Fruit fly (Drosophila melanogaster) whole organism, embryonic: Measurements from ENCODE around the gene Jhbp2.
A peak's percentile ranks its signal among the peaks of the same experiment; 100 is the strongest.

ENCODE experiments used
- Asciz ChIP-seq: fragments of 200-800 bp; sonication (Bioruptor generic); optimal IDR thresholded peaks from 2 replicates; lab custom pipeline; 2017; ENCODE audit warnings: missing biosample characterization, mild to moderate bottlenecking, missing genetic modification characterization, missing genetic modification reagents
- Atf6 ChIP-seq: fragments of 200-800 bp; sonication (Bioruptor generic); IDR thresholded peaks from 2 replicates; pipeline ENCODE4 v1.3.6; 2022; ENCODE audit warnings: missing biosample characterization, missing genetic modification characterization
- BEAF-32 ChIP-seq: fragments of 200-800 bp; sonication (Bioruptor generic); optimal IDR thresholded peaks from 3 replicates; lab custom pipeline; 2017; ENCODE audit warnings: missing biosample characterization, missing genetic modification characterization, mild to moderate bottlenecking, moderate library complexity, missing genetic modification reagents
- CG10267 ChIP-seq: fragments of 200-800 bp; sonication (Bioruptor generic); optimal IDR thresholded peaks from 2 replicates; lab custom pipeline; 2018; ENCODE audit warnings: missing biosample characterization, mild to moderate bottlenecking, missing genetic modification characterization, moderate library complexity
- CG11723 ChIP-seq: fragments of 200-800 bp; sonication (Bioruptor generic); optimal IDR thresholded peaks from 2 replicates; lab custom pipeline; 2017; ENCODE audit warnings: missing biosample characterization, mild to moderate bottlenecking, missing genetic modification characterization
- CG12236 ChIP-seq: fragments of 200-800 bp; sonication (Bioruptor generic); optimal IDR thresholded peaks from 2 replicates; lab custom pipeline; 2016; ENCODE audit warnings: missing biosample characterization, missing genetic modification characterization
- CG13296 ChIP-seq: fragments of 200-800 bp; sonication (Bioruptor generic); optimal IDR thresholded peaks from 3 replicates; lab custom pipeline; 2018; ENCODE audit warnings: missing biosample characterization, mild to moderate bottlenecking, missing genetic modification characterization
- CG15269 ChIP-seq: fragments of 200-800 bp; sonication (Bioruptor generic); optimal IDR thresholded peaks from 2 replicates; lab custom pipeline; 2018; ENCODE audit warnings: missing biosample characterization, mild to moderate bottlenecking, missing genetic modification characterization, moderate library complexity
- CG15514 ChIP-seq: fragments of 200-800 bp; sonication (Bioruptor generic); optimal IDR thresholded peaks from 3 replicates; lab custom pipeline; 2017; ENCODE audit warnings: missing biosample characterization, missing genetic modification characterization, mild to moderate bottlenecking, moderate library complexity, missing genetic modification reagents
- CG16779 ChIP-seq: fragments of 200-800 bp; sonication (Bioruptor generic); IDR thresholded peaks from 2 replicates; pipeline ENCODE4 v1.3.6; 2022; ENCODE audit warnings: missing biosample characterization, missing genetic modification characterization
- CG1792 ChIP-seq: fragments of 200-800 bp; sonication (Bioruptor generic); optimal IDR thresholded peaks from 2 replicates; lab custom pipeline; 2016; ENCODE audit warnings: missing biosample characterization, missing genetic modification characterization
- CG2712 ChIP-seq: fragments of 200-800 bp; optimal IDR thresholded peaks from 3 replicates; lab custom pipeline; 2019; ENCODE audit warnings: missing biosample characterization, mild to moderate bottlenecking, missing genetic modification characterization, moderate library complexity
- CG31441 ChIP-seq: fragments of 200-800 bp; sonication (Bioruptor generic); IDR thresholded peaks from 2 replicates; pipeline ENCODE4 v1.3.6; 2022; ENCODE audit warnings: missing biosample characterization, missing genetic modification characterization
- CG34224 ChIP-seq: fragments of 200-800 bp; sonication (Bioruptor generic); IDR thresholded peaks from 3 replicates; pipeline ENCODE4 v1.3.6; 2022; ENCODE audit warnings: missing biosample characterization, missing genetic modification characterization; ENCODE audit not compliant: partially characterized antibody
- CG4820 ChIP-seq: fragments of 200-800 bp; sonication (Bioruptor generic); optimal IDR thresholded peaks from 3 replicates; lab custom pipeline; 2016; ENCODE audit warnings: missing biosample characterization, missing genetic modification characterization
- CG5180 ChIP-seq: fragments of 200-800 bp; sonication (Bioruptor generic); optimal IDR thresholded peaks from 3 replicates; lab custom pipeline; 2017; ENCODE audit warnings: missing biosample characterization, missing genetic modification characterization, mild to moderate bottlenecking, moderate library complexity, missing genetic modification reagents
- CG6791 ChIP-seq: fragments of 200-800 bp; sonication (Bioruptor generic); IDR thresholded peaks from 3 replicates; pipeline ENCODE4 v1.3.6; 2022; ENCODE audit warnings: missing biosample characterization, missing genetic modification characterization; ENCODE audit not compliant: partially characterized antibody
- CG7357 ChIP-seq: fragments of 200-800 bp; sonication (Bioruptor generic); IDR thresholded peaks from 3 replicates; pipeline ENCODE4 v1.3.6; 2022; ENCODE audit warnings: missing biosample characterization, missing genetic modification characterization
- CG8388 ChIP-seq: fragments of 200-800 bp; sonication (Bioruptor generic); optimal IDR thresholded peaks from 2 replicates; lab custom pipeline; 2019; ENCODE audit warnings: missing biosample characterization, mild to moderate bottlenecking, missing genetic modification characterization, moderate library complexity
- CG9609 ChIP-seq: fragments of 200-800 bp; sonication (Bioruptor generic); optimal IDR thresholded peaks from 3 replicates; lab custom pipeline; 2016; ENCODE audit warnings: missing biosample characterization, missing genetic modification characterization
- D19B ChIP-seq: fragments of 200-800 bp; sonication (Bioruptor generic); optimal IDR thresholded peaks from 2 replicates; lab custom pipeline; 2017; ENCODE audit warnings: missing biosample characterization, mild to moderate bottlenecking, missing genetic modification characterization
- E2f1 ChIP-seq: fragments of 200-800 bp; sonication (Bioruptor generic); IDR thresholded peaks from 2 replicates; pipeline ENCODE4 v1.3.6; 2022; ENCODE audit warnings: missing biosample characterization, missing genetic modification characterization
- GATAe ChIP-seq: fragments of 200-800 bp; sonication (Bioruptor generic); conservative IDR thresholded peaks from 2 replicates; pipeline ENCODE4 v1.3.6; 2022; ENCODE audit warnings: missing biosample characterization, missing genetic modification characterization
- HmgD ChIP-seq: fragments of 200-800 bp; sonication (Bioruptor generic); optimal IDR thresholded peaks from 3 replicates; lab custom pipeline; 2016; ENCODE audit warnings: missing biosample characterization, missing genetic modification characterization
- Jarid2 ChIP-seq: fragments of 200-800 bp; sonication (Bioruptor generic); optimal IDR thresholded peaks from 3 replicates; lab custom pipeline; 2017; ENCODE audit warnings: mild to moderate bottlenecking, missing biosample characterization, missing genetic modification reagents, missing genetic modification characterization
- Lim3 ChIP-seq: fragments of 200-800 bp; sonication (Bioruptor generic); IDR thresholded peaks from 2 replicates; pipeline ENCODE4 v1.3.6; 2022; ENCODE audit warnings: missing biosample characterization, missing genetic modification characterization
- MTF-1 ChIP-seq: fragments of 200-800 bp; sonication (Bioruptor generic); optimal IDR thresholded peaks from 2 replicates; lab custom pipeline; 2018; ENCODE audit warnings: missing biosample characterization, mild to moderate bottlenecking, missing genetic modification characterization, borderline replicate concordance
- Mes4 ChIP-seq: fragments of 200-800 bp; sonication (Bioruptor generic); optimal IDR thresholded peaks from 2 replicates; lab custom pipeline; 2016; ENCODE audit warnings: missing biosample characterization, missing genetic modification characterization
- Oaz ChIP-seq: fragments of 200-800 bp; sonication (Bioruptor generic); IDR thresholded peaks from 2 replicates; pipeline ENCODE4 v1.3.6; 2022; ENCODE audit warnings: missing biosample characterization, missing genetic modification characterization
- PHDP ChIP-seq: fragments of 200-800 bp; sonication (Bioruptor generic); optimal IDR thresholded peaks from 3 replicates; lab custom pipeline; 2018; ENCODE audit warnings: missing biosample characterization, mild to moderate bottlenecking, missing genetic modification characterization, moderate library complexity
- Pdp1 ChIP-seq, 2 experiments: fragments of 200-800 bp; sonication (Bioruptor generic); optimal IDR thresholded peaks; 3 replicates each; lab custom pipeline; 2016; ENCODE audit warnings: missing biosample characterization in 2 of 2, missing genetic modification characterization in 2 of 2, mild to moderate bottlenecking in 1 of 2, moderate library complexity in 1 of 2
- Spps ChIP-seq: fragments of 200-800 bp; sonication (Bioruptor generic); optimal IDR thresholded peaks from 2 replicates; lab custom pipeline; 2018; ENCODE audit warnings: missing biosample characterization, mild to moderate bottlenecking, missing genetic modification characterization
- Sry-β ChIP-seq: fragments of 200-800 bp; sonication (Bioruptor generic); optimal IDR thresholded peaks from 2 replicates; lab custom pipeline; 2018; ENCODE audit warnings: missing biosample characterization, mild to moderate bottlenecking, missing genetic modification characterization, moderate library complexity
- YL-1 ChIP-seq: fragments of 200-800 bp; sonication (Bioruptor generic); optimal IDR thresholded peaks from 3 replicates; lab custom pipeline; 2017; ENCODE audit warnings: missing biosample characterization, mild to moderate bottlenecking, missing genetic modification characterization
- al ChIP-seq: fragments of 200-800 bp; sonication (Bioruptor generic); IDR thresholded peaks from 2 replicates; pipeline ENCODE4 v1.3.6; 2022; ENCODE audit warnings: missing biosample characterization, missing genetic modification characterization
- ase ChIP-seq: fragments of 200-800 bp; sonication (Bioruptor generic); IDR thresholded peaks from 3 replicates; pipeline ENCODE4 v1.3.6; 2022; ENCODE audit warnings: missing biosample characterization, missing genetic modification characterization
- bcd ChIP-seq: fragments of 200-800 bp; sonication (Bioruptor generic); optimal IDR thresholded peaks from 2 replicates; lab custom pipeline; 2017; ENCODE audit warnings: missing biosample characterization, mild to moderate bottlenecking, missing genetic modification characterization
- ci ChIP-seq: fragments of 200-800 bp; sonication (Bioruptor generic); IDR thresholded peaks from 3 replicates; pipeline ENCODE4 v1.3.6; 2022; ENCODE audit warnings: missing biosample characterization, missing genetic modification characterization
- dimm ChIP-seq: fragments of 200-800 bp; sonication (Bioruptor generic); IDR thresholded peaks from 2 replicates; pipeline ENCODE4 v1.3.6; 2022; ENCODE audit warnings: missing biosample characterization, missing genetic modification characterization
- dm ChIP-seq: fragments of 200-800 bp; sonication (Bioruptor generic); optimal IDR thresholded peaks from 3 replicates; lab custom pipeline; 2016; ENCODE audit warnings: missing biosample characterization, missing genetic modification characterization
- fd96Cb ChIP-seq: fragments of 200-800 bp; sonication (Bioruptor generic); optimal IDR thresholded peaks from 2 replicates; lab custom pipeline; 2018; ENCODE audit warnings: missing biosample characterization, mild to moderate bottlenecking, missing genetic modification characterization, moderate library complexity
- fu2 ChIP-seq: fragments of 200-800 bp; sonication (Bioruptor generic); optimal IDR thresholded peaks from 2 replicates; lab custom pipeline; 2016; ENCODE audit warnings: missing biosample characterization, missing genetic modification characterization
- jigr1 ChIP-seq: fragments of 200-800 bp; sonication (Bioruptor generic); IDR thresholded peaks from 3 replicates; pipeline ENCODE4 v1.3.6; 2022; ENCODE audit warnings: missing biosample characterization, missing genetic modification characterization
- pho ChIP-seq: fragments of 200-800 bp; sonication (Bioruptor generic); optimal IDR thresholded peaks from 2 replicates; lab custom pipeline; 2016; ENCODE audit warnings: missing biosample characterization, missing genetic modification characterization
- schlank ChIP-seq: fragments of 200-800 bp; sonication (Bioruptor generic); optimal IDR thresholded peaks from 2 replicates; lab custom pipeline; 2018; ENCODE audit warnings: missing biosample characterization, mild to moderate bottlenecking, missing genetic modification characterization
- sd ChIP-seq: fragments of 200-800 bp; sonication (Bioruptor generic); optimal IDR thresholded peaks from 3 replicates; lab custom pipeline; 2018; ENCODE audit warnings: missing biosample characterization, mild to moderate bottlenecking, missing genetic modification characterization, moderate library complexity
- sim ChIP-seq: fragments of 200-800 bp; sonication (Bioruptor generic); IDR thresholded peaks from 2 replicates; pipeline ENCODE4 v1.3.6; 2022; ENCODE audit warnings: missing biosample characterization, missing genetic modification characterization
- tin ChIP-seq: fragments of 200-800 bp; sonication (Bioruptor generic); optimal IDR thresholded peaks from 3 replicates; lab custom pipeline; 2016; ENCODE audit warnings: missing biosample characterization, missing genetic modification characterization
- vnd ChIP-seq: fragments of 200-800 bp; sonication (Bioruptor generic); IDR thresholded peaks from 3 replicates; pipeline ENCODE4 v1.3.6; 2022; ENCODE audit warnings: missing biosample characterization, missing genetic modification characterization; ENCODE audit not compliant: partially characterized antibody
- wek ChIP-seq: fragments of 200-800 bp; sonication (Bioruptor generic); optimal IDR thresholded peaks from 3 replicates; lab custom pipeline; 2018; ENCODE audit warnings: missing biosample characterization, mild to moderate bottlenecking, missing genetic modification characterization, moderate library complexity

Jhbp2 gene

dm6 chr3R:5010153-5010552 lies 49.0 kb upstream of the Jhbp2 start (continued):
- TF ChIP-seq dm = peak; percentile 57
- no peak for TF ChIP-seq CG34224 (GFP tag; lab: Robert Waterston, UW)
- peak; percentile 85 for TF ChIP-seq CG12236 (GFP tag; lab: Kevin White, UChicago)
- TF ChIP-seq Mes4 = peak; percentile 84
- peak; percentile 43 for TF ChIP-seq schlank (tag; lab: Kevin White, UChicago)
- TF ChIP-seq CG6791 = no peak
- TF ChIP-seq CG2712 (tag; lab: Kevin White, UChicago) = peak; percentile 94
- peak; percentile 79 for TF ChIP-seq fu2 (GFP tag; lab: Kevin White, UChicago)
- peak; percentile 88 for TF ChIP-seq CG13296 (GFP tag; lab: Kevin White, UChicago)
- TF ChIP-seq pho (GFP tag; lab: Kevin White, UChicago) = peak; percentile 77
- peak; percentile 79 for TF ChIP-seq CG5180
- peak; percentile 93 for TF ChIP-seq CG15269
- TF ChIP-seq tin (GFP tag; lab: Kevin White, UChicago) = peak; percentile 94
- peak; percentile 64 for TF ChIP-seq MTF-1 (GFP tag; lab: Kevin White, UChicago)
- TF ChIP-seq CG1792 (GFP tag; lab: Kevin White, UChicago) = peak; percentile 77
- peak; percentile 91 for TF ChIP-seq E2f1 (GFP tag; lab: Robert Waterston, UW)
- peak; percentile 72; the same call in 1 of the 2 replicates for TF ChIP-seq CG16779 (GFP tag; lab: Robert Waterston, UW)
- peak; percentile 76 for TF ChIP-seq CG15514 (GFP tag; lab: Kevin White, UChicago)
- peak; percentile 88 for TF ChIP-seq CG11723 (GFP tag; lab: Kevin White, UChicago)
- peak; percentile 41; the same call in 1 of the 2 replicates for TF ChIP-seq GATAe
- TF ChIP-seq CG31441 (GFP tag; lab: Robert Waterston, UW) = peak; percentile 95
- peak; percentile 50 for TF ChIP-seq D19B (GFP tag; lab: Kevin White, UChicago)
- peak; percentile 53 for TF ChIP-seq YL-1 (GFP tag; lab: Kevin White, UChicago)
- peak; percentile 72 for TF ChIP-seq wek
- peak; percentile 96 for TF ChIP-seq ci (GFP tag; lab: Robert Waterston, UW)
- TF ChIP-seq CG4820 (GFP tag; lab: Kevin White, UChicago) = peak; percentile 93
- TF ChIP-seq Lim3 (GFP tag; lab: Robert Waterston, UW) = peak; percentile 83
- peak; percentile 91 for TF ChIP-seq fd96Cb (tag; lab: Kevin White, UChicago)
- TF ChIP-seq CG10267 (tag; lab: Kevin White, UChicago) = peak; percentile 84
- TF ChIP-seq sim (GFP tag; lab: Robert Waterston, UW) = peak; percentile 82
- peak; percentile 78; the same call in 2 of the 3 replicates for TF ChIP-seq jigr1
- TF ChIP-seq Spps = peak; percentile 82
- TF ChIP-seq CG9609 (GFP tag; lab: Kevin White, UChicago) = peak; percentile 81
- TF ChIP-seq Pdp1 (GFP tag; optimal IDR thresholded peaks at IDR 0.05; lab: Kevin White, UChicago) = peak; percentile 87 to 88
- TF ChIP-seq ase (GFP tag; lab: Robert Waterston, UW) = peak; percentile 94
- TF ChIP-seq dimm (GFP tag; lab: Robert Waterston, UW) = peak; percentile 83
- TF ChIP-seq sd (tag; lab: Kevin White, UChicago) = peak; percentile 76
- TF ChIP-seq CG7357 = peak; percentile 81
- peak; percentile 70 for TF ChIP-seq Sry-β
- TF ChIP-seq vnd (GFP tag; lab: Robert Waterston, UW) = no peak
- TF ChIP-seq PHDP (tag; lab: Kevin White, UChicago) = peak; percentile 92
- TF ChIP-seq HmgD (GFP tag; lab: Kevin White, UChicago) = peak; percentile 44
- peak; percentile 70 for TF ChIP-seq Jarid2 (GFP tag; lab: Kevin White, UChicago)
- no peak for TF ChIP-seq BEAF-32 (GFP tag; lab: Kevin White, UChicago)
- TF ChIP-seq Asciz (GFP tag; lab: Kevin White, UChicago) = peak; percentile 91
- TF ChIP-seq Atf6 (GFP tag; lab: Robert Waterston, UW) = peak; percentile 79; the same call in 1 of the 2 replicates
- peak; percentile 92 for TF ChIP-seq CG8388 (GFP tag; lab: Kevin White, UChicago)
- peak; percentile 92 for TF ChIP-seq bcd
- peak; percentile 61 for TF ChIP-seq al (GFP tag; lab: Robert Waterston, UW)
- peak; percentile 85 for TF ChIP-seq Oaz (GFP tag; lab: Robert Waterston, UW)
